Worm (Caenorhabditis elegans): ENCODE data around the gene K02D10.1.

The K02D10.1 gene

DNA sequence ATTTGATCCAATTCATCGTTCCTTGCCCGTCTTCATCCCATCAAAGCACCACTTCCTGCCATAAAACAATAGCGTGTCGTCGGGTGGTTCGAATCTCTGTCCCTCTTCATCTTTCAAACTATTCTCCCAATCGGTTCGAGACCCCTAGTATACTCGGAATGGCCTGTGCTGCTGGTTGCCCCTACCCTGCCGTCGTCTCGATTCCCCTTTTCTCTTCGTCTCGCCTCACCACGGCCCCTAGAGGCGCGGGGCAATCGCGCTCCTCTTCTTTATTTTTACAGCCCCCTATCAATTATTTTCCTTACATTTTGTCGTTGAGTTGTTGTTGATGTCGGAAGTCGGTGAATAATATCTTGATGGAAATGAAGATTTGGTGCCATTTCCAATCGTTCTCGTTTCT is 19.4 kb downstream of the K02D10.1 start:
- TF ChIP-seq dpff-1 (tag; optimal IDR thresholded peaks at IDR 0.05) (no peak), ztf-6 (GFP tag; IDR thresholded peaks at IDR 0.05) (no peak), zfh-2 (GFP tag; conservative IDR thresholded peaks at IDR 0.05) (peak; percentile 78), madf-8 (GFP tag; conservative IDR thresholded peaks at IDR 0.05) (no peak), snpc-1.3 (tag; optimal IDR thresholded peaks at IDR 0.05; ENCODE audit: insufficient read depth) (no peak)

- TF ChIP-seq lag-1 (GFP tag; IDR thresholded peaks at IDR 0.05) (no peak), nhr-27 (tag; optimal IDR thresholded peaks at IDR 0.05) (no peak), sptf-2 (GFP tag; optimal IDR thresholded peaks at IDR 0.05) (no peak), nhr-90 (tag; optimal IDR thresholded peaks at IDR 0.05) (no peak), nfya-2 (GFP tag; IDR thresholded peaks at IDR 0.05) (no peak), F55B11.4 (tag; optimal IDR thresholded peaks at IDR 0.05; ENCODE audit: borderline replicate concordance, insufficient read depth) (no peak), efl-1 (GFP tag; optimal IDR thresholded peaks at IDR 0.05) (no peak), ztf-18 (tag; optimal IDR thresholded peaks at IDR 0.05) (no peak), dpff-1 (tag; optimal IDR thresholded peaks at IDR 0.05) (no peak), ZK185.1 (tag; optimal IDR thresholded peaks at IDR 0.05; ENCODE audit: poor library complexity, severe bottlenecking) (no peak), lsl-1 (GFP tag; optimal IDR thresholded peaks at IDR 0.05) (no peak), let-607 (tag; optimal IDR thresholded peaks at IDR 0.05) (no peak), bed-2 (GFP tag; IDR thresholded peaks at IDR 0.05) (no peak)
Measured at ce11 chrIII:8791235-8791634, 21.9 kb downstream of the K02D10.1 start, which contains the start of the genes zfp-1 and F54F2.14. zfp-1 (plus strand) TSS chrIII:8791535. F54F2.14 (plus strand) TSS chrIII:8791546.

- TF ChIP-seq Y53G8AR.9 (GFP tag; conservative IDR thresholded peaks at IDR 0.05) (no peak), athp-1 (tag; optimal IDR thresholded peaks at IDR 0.05) (no peak), dox-1 (GFP tag; IDR thresholded peaks at IDR 0.05) (no peak), F57A8.1 (GFP tag; optimal IDR thresholded peaks at IDR 0.05) (no peak)
Measured at ce11 chrIII:8792251-8792650, 22.9 kb downstream of the K02D10.1 start, which contains the start of gene ztf-1. ztf-1 (minus strand) TSS chrIII:8792351.

- TF ChIP-seq nhr-80 (tag; optimal IDR thresholded peaks at IDR 0.05): peak; percentile 88
- TF ChIP-seq lin-40 (tag; optimal IDR thresholded peaks at IDR 0.05): peak; percentile 43
- TF ChIP-seq F22D6.2 (tag; optimal IDR thresholded peaks at IDR 0.05): no peak
- TF ChIP-seq rcor-1 (GFP tag; IDR thresholded peaks at IDR 0.05): 0 out of 2 replicates have a peak, but pooled peaks have one; percentile 23
- peak; percentile 18; the same call in 1 of the 2 replicates for TF ChIP-seq let-526 (GFP tag; IDR thresholded peaks at IDR 0.05)
- TF ChIP-seq somi-1 (GFP tag; optimal IDR thresholded peaks at IDR 0.05): no peak
- no peak for TF ChIP-seq F57C9.4 (tag; optimal IDR thresholded peaks at IDR 0.05)
- peak; percentile 43 for TF ChIP-seq tbp1 (GFP tag; optimal IDR thresholded peaks at IDR 0.05)
- TF ChIP-seq dox-1 (GFP tag; IDR thresholded peaks at IDR 0.05): peak; percentile 84
- no peak for TF ChIP-seq B0019.2 (GFP tag; conservative IDR thresholded peaks at IDR 0.05)
- TF ChIP-seq snpc-4 (GFP tag; optimal IDR thresholded peaks at IDR 0.05): no peak
- peak in 3 of 4 experiments; percentile 43 to 72 (median 64) for TF ChIP-seq snpc-4 (tag; optimal IDR thresholded peaks at IDR 0.05)
- peak; percentile 73 for TF ChIP-seq attf-5 (GFP tag; optimal IDR thresholded peaks at IDR 0.05)
- no peak for TF ChIP-seq mel-28 (tag; optimal IDR thresholded peaks at IDR 0.05; ENCODE audit: borderline replicate concordance)
- 0 out of 2 replicates have a peak, but pooled peaks have one; percentile 9 for TF ChIP-seq cebp-1 (GFP tag; IDR thresholded peaks at IDR 0.05)
- TF ChIP-seq cebp-1 (tag; optimal IDR thresholded peaks at IDR 0.05): peak; percentile 73
- TF ChIP-seq atf-7 (tag; optimal IDR thresholded peaks at IDR 0.05): peak; percentile 52
- TF ChIP-seq madf-8 (GFP tag; conservative IDR thresholded peaks at IDR 0.05): no peak
- no peak for TF ChIP-seq repo-1 (tag; optimal IDR thresholded peaks at IDR 0.05)
- TF ChIP-seq ztf-25 (GFP tag; IDR thresholded peaks at IDR 0.05): no peak
- peak; percentile 49; the same call in 1 of the 2 replicates for TF ChIP-seq pbrm-1 (GFP tag; IDR thresholded peaks at IDR 0.05)
- no peak for TF ChIP-seq unc-62 (GFP tag; optimal IDR thresholded peaks at IDR 0.05)
- no peak for TF ChIP-seq hlh-12 (tag; optimal IDR thresholded peaks at IDR 0.05)
- peak; percentile 45; the same call in 1 of the 2 replicates for TF ChIP-seq ekl-4 (GFP tag; IDR thresholded peaks at IDR 0.05)
- TF ChIP-seq hmg-1.2 (GFP tag; IDR thresholded peaks at IDR 0.05): peak; percentile 86
Measured at ce11 chrIII:8794793-8795192, 25.5 kb downstream of the K02D10.1 start.

Data from whole organism, young adult.